Worm (Caenorhabditis elegans) whole organism, late embryonic: ENCODE data around the gene vti-1.

Experiments
- C38D4.7 ChIP-seq: fragments of 200-800 bp; sonication (Bioruptor generic); optimal IDR thresholded peaks from 2 replicates; lab custom pipeline; 2018; ENCODE audit warnings: mild to moderate bottlenecking, missing genetic modification characterization, moderate library complexity, missing compliant biosample characterization
- F13H6.1 ChIP-seq: sonication (generic microtip); optimal IDR thresholded peaks from 2 replicates; lab custom pipeline; 2016; ENCODE audit warnings: missing genetic modification characterization, missing compliant biosample characterization
- K02D7.2 ChIP-seq: sonication (generic microtip); optimal IDR thresholded peaks from 2 replicates; lab custom pipeline; 2017; ENCODE audit warnings: mild to moderate bottlenecking, missing genetic modification characterization, missing compliant biosample characterization
- K09A11.1 ChIP-seq: sonication (generic microtip); optimal IDR thresholded peaks from 2 replicates; lab custom pipeline; 2017; ENCODE audit warnings: antibody characterized with exemption, mild to moderate bottlenecking, missing genetic modification characterization, missing compliant biosample characterization; ENCODE audit not compliant: insufficient read depth
- Y22D7AL.16 ChIP-seq: sonication (generic microtip); optimal IDR thresholded peaks from 2 replicates; lab custom pipeline; 2016; ENCODE audit warnings: missing genetic modification characterization, missing compliant biosample characterization
- ahr-1 ChIP-seq: sonication (generic microtip); optimal IDR thresholded peaks from 2 replicates; lab custom pipeline; 2016; ENCODE audit warnings: missing genetic modification characterization, missing compliant biosample characterization
- ceh-14 ChIP-seq: sonication (generic microtip); optimal IDR thresholded peaks from 2 replicates; lab custom pipeline; 2016; ENCODE audit warnings: missing genotype, missing genetic modification characterization, missing compliant biosample characterization
- ceh-18 ChIP-seq: sonication (generic microtip); optimal IDR thresholded peaks from 2 replicates; lab custom pipeline; 2016; ENCODE audit warnings: missing genetic modification characterization, missing compliant biosample characterization
- ceh-2 ChIP-seq: sonication (generic microtip); optimal IDR thresholded peaks from 2 replicates; lab custom pipeline; 2016; ENCODE audit warnings: missing genotype, missing genetic modification characterization, missing compliant biosample characterization
- ceh-22 ChIP-seq: sonication (generic microtip); optimal IDR thresholded peaks from 2 replicates; lab custom pipeline; 2017; ENCODE audit warnings: missing biosample characterization, missing genetic modification characterization
- ceh-31 ChIP-seq: sonication (generic microtip); optimal IDR thresholded peaks from 2 replicates; lab custom pipeline; 2016; ENCODE audit warnings: missing genetic modification characterization, missing compliant biosample characterization
- ceh-6 ChIP-seq: fragments of 200-800 bp; sonication (Bioruptor generic); optimal IDR thresholded peaks from 2 replicates; lab custom pipeline; 2018; ENCODE audit warnings: mild to moderate bottlenecking, missing genetic modification characterization, missing compliant biosample characterization
- ceh-9 ChIP-seq: sonication (generic microtip); optimal IDR thresholded peaks from 2 replicates; lab custom pipeline; 2016; ENCODE audit warnings: mild to moderate bottlenecking, missing genetic modification characterization, inconsistent platforms, missing compliant biosample characterization
- che-1 ChIP-seq: sonication (generic microtip); optimal IDR thresholded peaks from 2 replicates; lab custom pipeline; 2016; ENCODE audit warnings: mild to moderate bottlenecking, missing genetic modification characterization, missing compliant biosample characterization
- dmd-4 ChIP-seq: sonication (generic microtip); optimal IDR thresholded peaks from 2 replicates; lab custom pipeline; 2016; ENCODE audit warnings: borderline replicate concordance, missing genetic modification characterization, missing compliant biosample characterization
- dve-1 ChIP-seq: sonication (generic microtip); optimal IDR thresholded peaks from 2 replicates; lab custom pipeline; 2017; ENCODE audit warnings: antibody characterized with exemption, mild to moderate bottlenecking, missing genetic modification characterization, missing compliant biosample characterization
- elt-2 ChIP-seq: sonication (generic microtip); optimal IDR thresholded peaks from 2 replicates; lab custom pipeline; 2016; ENCODE audit warnings: missing genetic modification reagents, missing genetic modification characterization, missing compliant biosample characterization
- elt-4 ChIP-seq: sonication (generic microtip); optimal IDR thresholded peaks from 2 replicates; lab custom pipeline; 2016; ENCODE audit warnings: missing genetic modification characterization, missing compliant biosample characterization
- eyg-1 ChIP-seq: sonication (generic microtip); optimal IDR thresholded peaks from 2 replicates; lab custom pipeline; 2016; ENCODE audit warnings: missing genotype, missing genetic modification characterization, missing compliant biosample characterization
- fax-1 ChIP-seq: sonication (generic microtip); optimal IDR thresholded peaks from 2 replicates; lab custom pipeline; 2016; ENCODE audit warnings: missing genotype, missing genetic modification characterization, missing compliant biosample characterization
- gmeb-2 ChIP-seq: sonication (generic microtip); optimal IDR thresholded peaks from 2 replicates; lab custom pipeline; 2016; ENCODE audit warnings: missing genetic modification characterization, inconsistent platforms, missing compliant biosample characterization
- hlh-15 ChIP-seq: sonication (generic microtip); optimal IDR thresholded peaks from 2 replicates; lab custom pipeline; 2016; ENCODE audit warnings: missing genetic modification characterization, missing compliant biosample characterization
- hlh-8 ChIP-seq: sonication (generic microtip); optimal IDR thresholded peaks from 2 replicates; lab custom pipeline; 2016; ENCODE audit warnings: missing genotype, missing genetic modification characterization, missing compliant biosample characterization
- mec-3 ChIP-seq: sonication (generic microtip); optimal IDR thresholded peaks from 2 replicates; lab custom pipeline; 2016; ENCODE audit warnings: borderline replicate concordance, missing genetic modification characterization, missing compliant biosample characterization
- nhr-11 ChIP-seq: fragments of 150-350 bp; optimal IDR thresholded peaks from 2 replicates; lab custom pipeline; 2014; ENCODE audit warnings: missing biosample characterization, missing genetic modification characterization
- odd-2 ChIP-seq: sonication (generic microtip); optimal IDR thresholded peaks from 2 replicates; lab custom pipeline; 2017; ENCODE audit warnings: antibody characterized with exemption, mild to moderate bottlenecking, missing genetic modification characterization, missing compliant biosample characterization
- pat-9 ChIP-seq: fragments of 200-800 bp; sonication (Bioruptor generic); optimal IDR thresholded peaks from 2 replicates; lab custom pipeline; 2018; ENCODE audit warnings: mild to moderate bottlenecking, missing genetic modification characterization, moderate library complexity, missing compliant biosample characterization
- pax-1 ChIP-seq: fragments of 150-350 bp; optimal IDR thresholded peaks from 2 replicates; lab custom pipeline; 2014; ENCODE audit warnings: missing biosample characterization, missing genetic modification characterization
- pqm-1 ChIP-seq: sonication (generic microtip); optimal IDR thresholded peaks from 2 replicates; lab custom pipeline; 2016; ENCODE audit warnings: missing genetic modification characterization, missing compliant biosample characterization
- pros-1 ChIP-seq: fragments of 150-350 bp; optimal IDR thresholded peaks from 2 replicates; lab custom pipeline; 2014; ENCODE audit warnings: missing biosample characterization, missing genetic modification reagents, missing genetic modification characterization
- sox-2 ChIP-seq: fragments of 200-800 bp; sonication (Bioruptor generic); IDR thresholded peaks from 2 replicates; pipeline ENCODE4 v1.3.6; 2022; ENCODE audit warnings: missing genetic modification reagents, missing genetic modification characterization, missing compliant biosample characterization
- sox-4 ChIP-seq: sonication (generic microtip); optimal IDR thresholded peaks from 2 replicates; lab custom pipeline; 2017; ENCODE audit warnings: mild to moderate bottlenecking, missing genetic modification characterization, inconsistent platforms, missing compliant biosample characterization
- tbx-2 ChIP-seq: sonication (generic microtip); optimal IDR thresholded peaks from 2 replicates; lab custom pipeline; 2016; ENCODE audit warnings: missing genetic modification characterization, missing compliant biosample characterization
- unc-42 ChIP-seq: sonication (generic microtip); optimal IDR thresholded peaks from 2 replicates; lab custom pipeline; 2016; ENCODE audit warnings: missing genotype, missing genetic modification characterization, missing compliant biosample characterization
- unc-86 ChIP-seq: sonication (generic microtip); optimal IDR thresholded peaks from 2 replicates; lab custom pipeline; 2016; ENCODE audit warnings: missing genetic modification characterization, missing compliant biosample characterization
- ztf-16 ChIP-seq: sonication (generic microtip); optimal IDR thresholded peaks from 2 replicates; lab custom pipeline; 2017; ENCODE audit warnings: missing genetic modification characterization, missing compliant biosample characterization

Gene vti-1

ce11 chrIV:14773280-14774071 is 7.0 kb upstream of the vti-1 start, which contains the start of gene Y57G11C.36:
Y57G11C.36 (minus strand) TSS chrIV:14773781.
- TF ChIP-seq gmeb-2 (no peak), ceh-22 (tag; lab: Kevin White, UChicago) (no peak), mec-3 (tag; lab: Kevin White, UChicago) (no peak), pros-1 (tag; lab: Kevin White, UChicago) (no peak), dmd-4 (tag; lab: Kevin White, UChicago) (no peak)

ce11 chrIV:14771325-14771724 is 4.9 kb upstream of the vti-1 start, which contains the start of gene degl-1:
degl-1 (minus strand) TSS chrIV:14771425.
- TF ChIP-seq hlh-8 (tag; lab: Kevin White, UChicago) (no peak), ceh-18 (tag; lab: Kevin White, UChicago) (no peak), pqm-1 (tag; lab: Kevin White, UChicago) (no peak), elt-4 (tag; lab: Kevin White, UChicago) (no peak), ceh-2 (tag; lab: Kevin White, UChicago) (no peak), ceh-14 (tag; lab: Kevin White, UChicago) (no peak), sox-2 (GFP tag; lab: Robert Waterston, UW) (no peak), odd-2 (no peak), nhr-11 (tag; lab: Kevin White, UChicago) (no peak), fax-1 (no peak), tbx-2 (no peak), hlh-15 (tag; lab: Kevin White, UChicago) (no peak), dmd-4 (tag; lab: Kevin White, UChicago) (no peak), pros-1 (tag; lab: Kevin White, UChicago) (no peak)
- TF ChIP-seq, all 69 proteins: peak for 0

- no peak for TF ChIP-seq elt-2 (tag; lab: Kevin White, UChicago)
- no peak for TF ChIP-seq dmd-4 (tag; lab: Kevin White, UChicago)
- no peak for TF ChIP-seq unc-86 (tag; lab: Kevin White, UChicago)
- TF ChIP-seq elt-4 (tag; lab: Kevin White, UChicago): no peak
- TF ChIP-seq K09A11.1 (tag; lab: Kevin White, UChicago): no peak
- no peak for TF ChIP-seq ceh-6 (GFP tag; lab: Kevin White, UChicago)
- TF ChIP-seq sox-4 (tag; lab: Kevin White, UChicago): no peak
- TF ChIP-seq eyg-1 (tag; lab: Kevin White, UChicago): no peak
- no peak for TF ChIP-seq hlh-8 (tag; lab: Kevin White, UChicago)
- TF ChIP-seq ceh-31: no peak
- no peak for TF ChIP-seq K02D7.2 (tag; lab: Kevin White, UChicago)
- no peak for TF ChIP-seq mec-3 (tag; lab: Kevin White, UChicago)
These were observed 4.2 kb upstream of the vti-1 start for ce11 chrIV:14770663-14771062.

- TF ChIP-seq unc-42 (tag; lab: Kevin White, UChicago): no peak
- no peak for TF ChIP-seq nhr-11 (tag; lab: Kevin White, UChicago)
- TF ChIP-seq elt-2 (tag; lab: Kevin White, UChicago): no peak
- no peak for TF ChIP-seq C38D4.7 (GFP tag; lab: Kevin White, UChicago)
- TF ChIP-seq ceh-2 (tag; lab: Kevin White, UChicago): no peak
- TF ChIP-seq pat-9 (tag; lab: Kevin White, UChicago): no peak
- TF ChIP-seq K02D7.2 (tag; lab: Kevin White, UChicago): no peak
- TF ChIP-seq dmd-4 (tag; lab: Kevin White, UChicago): no peak
- no peak for TF ChIP-seq ahr-1 (tag; lab: Kevin White, UChicago)
- TF ChIP-seq F13H6.1 (tag; lab: Kevin White, UChicago): no peak
- no peak for TF ChIP-seq pax-1
- TF ChIP-seq dve-1 (tag; lab: Kevin White, UChicago): no peak
- no peak for TF ChIP-seq Y22D7AL.16 (tag; lab: Kevin White, UChicago)
- no peak for TF ChIP-seq ceh-9 (tag; lab: Kevin White, UChicago)
- TF ChIP-seq odd-2: no peak
- TF ChIP-seq che-1 (tag; lab: Kevin White, UChicago): no peak
- TF ChIP-seq hlh-8 (tag; lab: Kevin White, UChicago): no peak
- TF ChIP-seq ztf-16: no peak
These were observed 2.9 kb upstream of the vti-1 start, which contains the start of gene Y57G11C.43 for ce11 chrIV:14769218-14769835. Y57G11C.43 (plus strand) TSS chrIV:14769441.
